Fruit fly (Drosophila melanogaster) whole organism, embryonic: Measurements from ENCODE around the gene gro.
A peak's percentile ranks its signal among the peaks of the same experiment; 100 is the strongest.

Experiments used
- Aef1 ChIP-seq: fragments of 200-800 bp; sonication (Bioruptor generic); IDR thresholded peaks from 3 replicates; pipeline ENCODE4 v1.3.6; 2022; ENCODE audit warnings: missing biosample characterization, missing genetic modification characterization
- Blimp-1 ChIP-seq: fragments of 200-800 bp; sonication (Bioruptor generic); optimal IDR thresholded peaks from 3 replicates; lab custom pipeline; 2018; ENCODE audit warnings: missing biosample characterization, missing genetic modification characterization, mild to moderate bottlenecking, moderate library complexity, missing genetic modification reagents
- CG10366 ChIP-seq: fragments of 200-800 bp; sonication (Bioruptor generic); IDR thresholded peaks from 2 replicates; pipeline ENCODE4 v1.3.6; 2022; ENCODE audit warnings: missing biosample characterization, missing genetic modification characterization
- CG10462 ChIP-seq: fragments of 200-800 bp; sonication (Bioruptor generic); optimal IDR thresholded peaks from 2 replicates; lab custom pipeline; 2016; ENCODE audit warnings: missing biosample characterization, missing genetic modification characterization
- CG10979 ChIP-seq: fragments of 200-800 bp; sonication (Bioruptor generic); optimal IDR thresholded peaks from 2 replicates; lab custom pipeline; 2018; ENCODE audit warnings: missing biosample characterization, mild to moderate bottlenecking, missing genetic modification characterization, moderate library complexity
- CG11247 ChIP-seq: fragments of 200-800 bp; sonication (Bioruptor generic); IDR thresholded peaks from 2 replicates; pipeline ENCODE4 v1.3.6; 2022; ENCODE audit warnings: missing biosample characterization, missing genetic modification characterization
- CG12104 ChIP-seq: fragments of 200-800 bp; sonication (Bioruptor generic); optimal IDR thresholded peaks from 3 replicates; lab custom pipeline; 2016; ENCODE audit warnings: missing biosample characterization, missing genetic modification characterization
- CG12769 ChIP-seq: fragments of 200-800 bp; sonication (Bioruptor generic); optimal IDR thresholded peaks from 2 replicates; lab custom pipeline; 2019; ENCODE audit warnings: missing biosample characterization, mild to moderate bottlenecking, missing genetic modification characterization, moderate library complexity
- CG13296 ChIP-seq: fragments of 200-800 bp; sonication (Bioruptor generic); optimal IDR thresholded peaks from 3 replicates; lab custom pipeline; 2018; ENCODE audit warnings: missing biosample characterization, mild to moderate bottlenecking, missing genetic modification characterization
- CG13894 ChIP-seq: fragments of 200-800 bp; sonication (Bioruptor generic); optimal IDR thresholded peaks from 3 replicates; lab custom pipeline; 2018; ENCODE audit warnings: missing biosample characterization, mild to moderate bottlenecking, missing genetic modification characterization, moderate library complexity
- CG1603 ChIP-seq: fragments of 200-800 bp; sonication (Bioruptor generic); optimal IDR thresholded peaks from 2 replicates; lab custom pipeline; 2019; ENCODE audit warnings: missing biosample characterization, mild to moderate bottlenecking, missing genetic modification characterization, moderate library complexity
- CG17186 ChIP-seq: fragments of 200-800 bp; sonication (Bioruptor generic); optimal IDR thresholded peaks from 3 replicates; lab custom pipeline; 2017; ENCODE audit warnings: missing biosample characterization, missing genetic modification reagents, missing genetic modification characterization
- CG2889 ChIP-seq: fragments of 200-800 bp; sonication (Bioruptor generic); IDR thresholded peaks from 3 replicates; pipeline ENCODE4 v1.3.6; 2022; ENCODE audit warnings: missing biosample characterization, missing genetic modification characterization
- CG30403 ChIP-seq: fragments of 200-800 bp; sonication (Bioruptor generic); optimal IDR thresholded peaks from 3 replicates; lab custom pipeline; 2016; ENCODE audit warnings: missing biosample characterization, missing genetic modification characterization
- CG34224 ChIP-seq: fragments of 200-800 bp; sonication (Bioruptor generic); IDR thresholded peaks from 3 replicates; pipeline ENCODE4 v1.3.6; 2022; ENCODE audit warnings: missing biosample characterization, missing genetic modification characterization; ENCODE audit not compliant: partially characterized antibody
- CG34376 ChIP-seq: fragments of 200-800 bp; sonication (Bioruptor generic); optimal IDR thresholded peaks from 2 replicates; lab custom pipeline; 2018; ENCODE audit warnings: missing biosample characterization, mild to moderate bottlenecking, missing genetic modification characterization
- CG3838 ChIP-seq: fragments of 200-800 bp; sonication (Bioruptor generic); optimal IDR thresholded peaks from 3 replicates; lab custom pipeline; 2016; ENCODE audit warnings: missing biosample characterization, missing genetic modification characterization
- CG3995 ChIP-seq: fragments of 200-800 bp; sonication (Bioruptor generic); optimal IDR thresholded peaks from 3 replicates; lab custom pipeline; 2016; ENCODE audit warnings: missing biosample characterization, missing genetic modification characterization
- CG5245 ChIP-seq: fragments of 200-800 bp; sonication (Bioruptor generic); optimal IDR thresholded peaks from 3 replicates; lab custom pipeline; 2016; ENCODE audit warnings: missing biosample characterization, missing genetic modification characterization
- CG7271 ChIP-seq: fragments of 200-800 bp; sonication (Bioruptor generic); optimal IDR thresholded peaks from 2 replicates; lab custom pipeline; 2018; ENCODE audit warnings: missing biosample characterization, mild to moderate bottlenecking, missing genetic modification characterization, moderate library complexity
- CG8359 ChIP-seq: fragments of 200-800 bp; sonication (Bioruptor generic); optimal IDR thresholded peaks from 2 replicates; lab custom pipeline; 2017; ENCODE audit warnings: missing biosample characterization, mild to moderate bottlenecking, missing genetic modification characterization, borderline replicate concordance
- D ChIP-seq, 2 experiments: fragments of 200-800 bp in 1 of 2; fragments of >200 bp in 1 of 2; sonication (Bioruptor generic) in 1 of 2; optimal IDR thresholded peaks; 2 replicates in 1 of 2; 3 replicates in 1 of 2; lab custom pipeline; 2017; ENCODE audit warnings: mild to moderate bottlenecking in 1 of 2, missing biosample characterization in 1 of 2, missing genetic modification characterization in 1 of 2, missing genetic modification reagents in 1 of 2
- Dek ChIP-seq: fragments of 200-800 bp; sonication (Bioruptor generic); optimal IDR thresholded peaks from 3 replicates; lab custom pipeline; 2019; ENCODE audit warnings: missing biosample characterization, mild to moderate bottlenecking, missing genetic modification characterization, moderate library complexity
- Doc3 ChIP-seq: fragments of 200-800 bp; sonication (Bioruptor generic); IDR thresholded peaks from 3 replicates; pipeline ENCODE4 v1.3.6; 2022; ENCODE audit warnings: missing biosample characterization, missing genetic modification characterization; ENCODE audit not compliant: partially characterized antibody
- Hr51 ChIP-seq, 2 experiments: fragments of 200-800 bp; sonication (Bioruptor generic); optimal IDR thresholded peaks; 2 replicates in 1 of 2; 3 replicates in 1 of 2; lab custom pipeline; 2016 to 2018; ENCODE audit warnings: missing biosample characterization in 2 of 2, missing genetic modification characterization in 2 of 2, mild to moderate bottlenecking in 1 of 2, moderate library complexity in 1 of 2
- Med ChIP-seq: fragments of 200-800 bp; sonication (Bioruptor generic); peaks from one replicate; lab custom pipeline; 2016; ENCODE audit warnings: missing biosample characterization, missing genetic modification characterization, mild to moderate bottlenecking, inconsistent platforms, moderate library complexity
- Meics ChIP-seq: fragments of 200-800 bp; sonication (Bioruptor generic); optimal IDR thresholded peaks from 2 replicates; lab custom pipeline; 2017; ENCODE audit warnings: missing biosample characterization, mild to moderate bottlenecking, missing genetic modification characterization
- Rfx ChIP-seq: fragments of 200-800 bp; sonication (Bioruptor generic); IDR thresholded peaks from 2 replicates; pipeline ENCODE4 v1.3.6; 2022; ENCODE audit warnings: missing biosample characterization, missing genetic modification characterization
- Tbp ChIP-seq: fragments of >200 bp; optimal IDR thresholded peaks from 2 replicates; lab custom pipeline; 2018; ENCODE audit warnings: missing biosample characterization, missing genetic modification characterization
- bbx ChIP-seq: fragments of 200-800 bp; sonication (Bioruptor generic); IDR thresholded peaks from 2 replicates; pipeline ENCODE4 v1.3.6; 2022; ENCODE audit warnings: missing biosample characterization, missing genetic modification characterization; ENCODE audit not compliant: partially characterized antibody
- bsh ChIP-seq, 2 experiments: fragments of 200-800 bp; sonication (Bioruptor generic); optimal IDR thresholded peaks; 2 replicates each; lab custom pipeline; 2017 to 2018; ENCODE audit warnings: mild to moderate bottlenecking in 2 of 2, missing biosample characterization in 2 of 2, missing genetic modification characterization in 2 of 2, moderate library complexity in 1 of 2
- cas ChIP-seq: fragments of 200-800 bp; sonication (Bioruptor generic); IDR thresholded peaks from 2 replicates; pipeline ENCODE4 v1.3.6; 2022; ENCODE audit warnings: missing biosample characterization, missing genetic modification characterization
- cato ChIP-seq: fragments of 200-800 bp; sonication (Bioruptor generic); optimal IDR thresholded peaks from 2 replicates; lab custom pipeline; 2016; ENCODE audit warnings: missing biosample characterization, missing genetic modification characterization, borderline replicate concordance
- dm ChIP-seq: fragments of 200-800 bp; sonication (Bioruptor generic); optimal IDR thresholded peaks from 3 replicates; lab custom pipeline; 2016; ENCODE audit warnings: missing biosample characterization, missing genetic modification characterization
- exex ChIP-seq: fragments of 200-800 bp; sonication (Bioruptor generic); optimal IDR thresholded peaks from 4 replicates; lab custom pipeline; 2018; ENCODE audit warnings: missing biosample characterization, mild to moderate bottlenecking, missing genetic modification characterization, moderate library complexity
- insv ChIP-seq, 2 experiments: fragments of 200-800 bp; sonication (Bioruptor generic); optimal IDR thresholded peaks; 3 replicates each; lab custom pipeline; 2016 to 2018; ENCODE audit warnings: missing biosample characterization in 2 of 2, missing genetic modification characterization in 2 of 2
- lbe ChIP-seq: fragments of 200-800 bp; sonication (Bioruptor generic); optimal IDR thresholded peaks from 2 replicates; lab custom pipeline; 2016; ENCODE audit warnings: missing biosample characterization, mild to moderate bottlenecking, missing genetic modification characterization
- mam ChIP-seq: fragments of 200-800 bp; sonication (Bioruptor generic); optimal IDR thresholded peaks from 3 replicates; lab custom pipeline; 2016; ENCODE audit warnings: missing biosample characterization, missing genetic modification characterization
- mirr ChIP-seq: fragments of 200-800 bp; sonication (Bioruptor generic); optimal IDR thresholded peaks from 3 replicates; lab custom pipeline; 2018; ENCODE audit warnings: missing biosample characterization, mild to moderate bottlenecking, missing genetic modification characterization
- phol ChIP-seq: fragments of 200-800 bp; sonication (Bioruptor generic); optimal IDR thresholded peaks from 3 replicates; lab custom pipeline; 2018; ENCODE audit warnings: missing biosample characterization, mild to moderate bottlenecking, missing genetic modification characterization, moderate library complexity
- ranshi ChIP-seq: fragments of 200-800 bp; sonication (Bioruptor generic); IDR thresholded peaks from 2 replicates; pipeline ENCODE4 v1.3.6; 2022; ENCODE audit warnings: missing biosample characterization, missing genetic modification characterization
- sqz ChIP-seq: fragments of 200-800 bp; sonication (Bioruptor generic); optimal IDR thresholded peaks from 3 replicates; lab custom pipeline; 2018; ENCODE audit warnings: missing biosample characterization, mild to moderate bottlenecking, missing genetic modification characterization
- stwl ChIP-seq: fragments of 200-800 bp; sonication (Bioruptor generic); optimal IDR thresholded peaks from 3 replicates; lab custom pipeline; 2018; ENCODE audit warnings: missing biosample characterization, mild to moderate bottlenecking, missing genetic modification characterization, moderate library complexity
- tll ChIP-seq, 2 experiments: fragments of 200-800 bp in 1 of 2; fragments of >200 bp in 1 of 2; sonication (Bioruptor generic) in 1 of 2; optimal IDR thresholded peaks; 2 replicates each; lab custom pipeline; 2017 to 2019; ENCODE audit warnings: missing biosample characterization in 2 of 2, missing genetic modification characterization in 2 of 2, mild to moderate bottlenecking in 1 of 2, moderate library complexity in 1 of 2
- tx ChIP-seq: fragments of 200-800 bp; sonication (Bioruptor generic); optimal IDR thresholded peaks from 2 replicates; lab custom pipeline; 2016; ENCODE audit warnings: missing biosample characterization, missing genetic modification characterization
- wek ChIP-seq: fragments of 200-800 bp; sonication (Bioruptor generic); optimal IDR thresholded peaks from 3 replicates; lab custom pipeline; 2018; ENCODE audit warnings: missing biosample characterization, mild to moderate bottlenecking, missing genetic modification characterization, moderate library complexity
- zf30C ChIP-seq: fragments of 200-800 bp; sonication (Bioruptor generic); optimal IDR thresholded peaks from 3 replicates; lab custom pipeline; 2018; ENCODE audit warnings: missing biosample characterization, mild to moderate bottlenecking, missing genetic modification characterization
- zfh2 ChIP-seq: fragments of 200-800 bp; sonication (Bioruptor generic); optimal IDR thresholded peaks from 2 replicates; lab custom pipeline; 2016; ENCODE audit warnings: missing biosample characterization, missing genetic modification characterization

Gene gro

DNA sequence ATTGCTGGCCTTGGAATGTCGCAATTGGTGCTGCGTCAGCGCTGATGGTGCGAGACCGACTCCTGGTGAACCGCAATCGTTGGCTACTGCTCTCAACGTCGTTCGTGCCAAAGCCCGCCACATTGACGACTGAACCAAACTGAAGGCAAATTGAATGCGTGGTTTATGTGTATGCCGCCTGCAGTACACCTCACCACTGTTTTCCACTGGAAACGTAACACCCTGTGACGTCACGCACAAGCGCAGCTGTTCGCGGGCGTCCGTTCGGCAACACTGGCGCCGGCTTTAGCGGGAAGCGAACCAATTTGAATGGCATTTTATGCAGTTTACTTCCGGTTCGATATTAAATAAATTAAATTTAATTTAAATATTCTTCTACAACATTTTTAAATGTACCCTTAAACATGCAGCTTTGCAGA lies 13.7 kb downstream of the gro start, which contains the start of gene Cmpk (continued):
- TF ChIP-seq CG3838 (GFP tag; lab: Kevin White, UChicago), result no peak
- TF ChIP-seq dm (GFP tag; lab: Kevin White, UChicago), result peak; percentile 53
- peak; percentile 35 for TF ChIP-seq mam (GFP tag; lab: Kevin White, UChicago)
- TF ChIP-seq CG17186 (GFP tag; lab: Kevin White, UChicago), result peak; percentile 63
- TF ChIP-seq CG1603, result peak; percentile 75
- TF ChIP-seq CG2889 (GFP tag; lab: Robert Waterston, UW), result no peak
- no peak for TF ChIP-seq Doc3
- TF ChIP-seq tll (GFP tag; optimal IDR thresholded peaks at IDR 0.05; lab: Kevin White, UChicago), result no peak
- peak; percentile 68 for TF ChIP-seq phol (tag; lab: Kevin White, UChicago)
- peak; percentile 43 for TF ChIP-seq CG8359
- peak; percentile 68; the same call in 1 of the 2 replicates for TF ChIP-seq bbx (GFP tag; lab: Robert Waterston, UW)
- TF ChIP-seq CG10366 (GFP tag; lab: Robert Waterston, UW), result peak; percentile 59
- TF ChIP-seq CG10979 (tag; lab: Kevin White, UChicago), result peak; percentile 60
- TF ChIP-seq bsh (GFP tag; optimal IDR thresholded peaks at IDR 0.05; lab: Kevin White, UChicago), result peak in 1 of 2 experiments; percentile 60
- TF ChIP-seq CG11247 (GFP tag; lab: Robert Waterston, UW), result peak; percentile 47; the same call in 1 of the 2 replicates
- TF ChIP-seq CG10462, result no peak
- peak; percentile 61 for TF ChIP-seq stwl (tag; lab: Kevin White, UChicago)
- peak; percentile 1 for TF ChIP-seq CG5245 (GFP tag; lab: Kevin White, UChicago)
- TF ChIP-seq mirr, result peak; percentile 78
- no peak for TF ChIP-seq zf30C (GFP tag; lab: Kevin White, UChicago)
- TF ChIP-seq insv (GFP tag; optimal IDR thresholded peaks at IDR 0.05; lab: Kevin White, UChicago), result peak in 1 of 2 experiments; percentile 58
- no peak for TF ChIP-seq sqz (GFP tag; lab: Kevin White, UChicago)
- peak; percentile 77 for TF ChIP-seq Rfx (GFP tag; lab: Robert Waterston, UW)
- peak; percentile 12; the same call in 1 of the 3 replicates for TF ChIP-seq Aef1 (GFP tag; lab: Robert Waterston, UW)
- peak; percentile 40; the same call in 1 of the 3 replicates for TF ChIP-seq CG34224 (GFP tag; lab: Robert Waterston, UW)
- TF ChIP-seq CG13894 (tag; lab: Kevin White, UChicago), result no peak
- no peak for TF ChIP-seq Blimp-1 (GFP tag; lab: Kevin White, UChicago)
- peak; percentile 36 for TF ChIP-seq CG30403 (GFP tag; lab: Kevin White, UChicago)
- TF ChIP-seq CG12104, result peak; percentile 44
- peak; percentile 89 for TF ChIP-seq CG34376
- peak; percentile 84 for TF ChIP-seq CG13296
- peak; percentile 84 for TF ChIP-seq Meics
- TF ChIP-seq Tbp, result no peak
- TF ChIP-seq Dek (tag; lab: Kevin White, UChicago), result peak; percentile 44
- peak; percentile 85 for TF ChIP-seq CG7271 (tag; lab: Kevin White, UChicago)
- peak; percentile 87 for TF ChIP-seq lbe (GFP tag; lab: Kevin White, UChicago)
- no peak for TF ChIP-seq D (optimal IDR thresholded peaks at IDR 0.05; lab: Kevin White, UChicago)
- TF ChIP-seq D (GFP tag; optimal IDR thresholded peaks at IDR 0.05; lab: Kevin White, UChicago), result peak; percentile 51
- peak; percentile 68 for TF ChIP-seq zfh2 (GFP tag; lab: Kevin White, UChicago)
- TF ChIP-seq cas, result no peak
- TF ChIP-seq CG12769 (tag; lab: Kevin White, UChicago), result peak; percentile 80
- peak; percentile 96 for TF ChIP-seq Med
- peak; percentile 37 for TF ChIP-seq CG3995 (GFP tag; lab: Kevin White, UChicago)
- peak; percentile 37 for TF ChIP-seq exex (tag; lab: Kevin White, UChicago)
- peak; percentile 38 to 56 for TF ChIP-seq Hr51 (GFP tag; optimal IDR thresholded peaks at IDR 0.05; lab: Kevin White, UChicago)
- peak; percentile 68 for TF ChIP-seq wek (GFP tag; lab: Kevin White, UChicago)
- TF ChIP-seq ranshi (GFP tag; lab: Robert Waterston, UW), result peak; percentile 46; the same call in 1 of the 2 replicates
- TF ChIP-seq cato (GFP tag; lab: Kevin White, UChicago), result no peak
- TF ChIP-seq tx, result no peak
